Worm (Caenorhabditis elegans) whole organism, young adult: ENCODE data around the gene txdc-12.2.

Experiments used
- F49E8.2 ChIP-seq: sonication (generic microtip); optimal IDR thresholded peaks from 3 replicates; lab custom pipeline; 2017; ENCODE audit warnings: missing genetic modification characterization, mild to moderate bottlenecking, missing compliant biosample characterization, antibody characterized with exemption, moderate library complexity; ENCODE audit not compliant: insufficient read depth
- F52B5.7 ChIP-seq: sonication (generic microtip); optimal IDR thresholded peaks from 2 replicates; lab custom pipeline; 2016; ENCODE audit warnings: mild to moderate bottlenecking, missing genetic modification characterization, missing compliant biosample characterization
- K12H6.12 ChIP-seq: fragments of 200-800 bp; sonication (Bioruptor generic); optimal IDR thresholded peaks from 2 replicates; lab custom pipeline; 2018; ENCODE audit warnings: mild to moderate bottlenecking, missing genetic modification characterization, missing compliant biosample characterization
- T07F8.4 ChIP-seq: sonication (generic microtip); optimal IDR thresholded peaks from 2 replicates; lab custom pipeline; 2016; ENCODE audit warnings: mild to moderate bottlenecking, missing genetic modification characterization, moderate library complexity, missing compliant biosample characterization
- Y53F4B.3 ChIP-seq: fragments of 200-800 bp; sonication (Bioruptor generic); IDR thresholded peaks from 2 replicates; pipeline ENCODE4 v1.3.6; 2022; ENCODE audit warnings: missing genetic modification reagents, missing genetic modification characterization, missing compliant biosample characterization
- Y79H2A.3 ChIP-seq: fragments of 200-800 bp; sonication (Bioruptor generic); conservative IDR thresholded peaks from 2 replicates; pipeline ENCODE4 v1.3.6; 2022; ENCODE audit warnings: missing genetic modification reagents, missing genetic modification characterization, missing compliant biosample characterization
- Y95B8A.8 ChIP-seq: fragments of 200-800 bp; sonication (Bioruptor generic); IDR thresholded peaks from 2 replicates; pipeline ENCODE4 v1.3.6; 2022; ENCODE audit warnings: missing genetic modification reagents, missing genetic modification characterization, missing compliant biosample characterization
- akir-1 ChIP-seq: fragments of 200-800 bp; sonication (Bioruptor generic); optimal IDR thresholded peaks from 2 replicates; lab custom pipeline; 2018; ENCODE audit warnings: mild to moderate bottlenecking, missing genetic modification characterization, moderate library complexity, missing compliant biosample characterization
- aptf-3 ChIP-seq: fragments of 200-800 bp; sonication (Bioruptor generic); IDR thresholded peaks from 2 replicates; pipeline ENCODE4 v1.3.6; 2022; ENCODE audit warnings: missing genetic modification characterization, missing compliant biosample characterization
- ccch-3 ChIP-seq: fragments of 200-800 bp; sonication (Bioruptor generic); optimal IDR thresholded peaks from 2 replicates; lab custom pipeline; 2018; ENCODE audit warnings: mild to moderate bottlenecking, missing genetic modification characterization, missing compliant biosample characterization
- cebp-1 ChIP-seq, 2 experiments: fragments of 200-800 bp in 1 of 2; sonication (Bioruptor generic) in 1 of 2; sonication (generic microtip) in 1 of 2; IDR thresholded peaks in 1 of 2; optimal IDR thresholded peaks in 1 of 2; 2 replicates each; pipeline versions ENCODE4 v1.3.6 to Lab custom; 2017 to 2022; ENCODE audit warnings: missing compliant biosample characterization in 2 of 2, missing genetic modification characterization in 2 of 2, mild to moderate bottlenecking in 1 of 2, missing genetic modification reagents in 1 of 2, moderate library complexity in 1 of 2
- ceh-58 ChIP-seq: fragments of 200-800 bp; sonication (Bioruptor generic); IDR thresholded peaks from 2 replicates; pipeline ENCODE4 v1.3.6; 2022; ENCODE audit warnings: missing genetic modification characterization, missing compliant biosample characterization
- ceh-91 ChIP-seq: fragments of 200-800 bp; sonication (Bioruptor generic); IDR thresholded peaks from 2 replicates; pipeline ENCODE4 v1.3.6; 2022; ENCODE audit warnings: missing genetic modification reagents, missing genetic modification characterization, missing compliant biosample characterization
- dox-1 ChIP-seq: fragments of 200-800 bp; sonication (Bioruptor generic); IDR thresholded peaks from 2 replicates; pipeline ENCODE4 v1.3.6; 2022; ENCODE audit warnings: missing genetic modification reagents, missing genetic modification characterization, missing compliant biosample characterization
- dpl-1 ChIP-seq: fragments of 150-350 bp; optimal IDR thresholded peaks from 2 replicates; lab custom pipeline; 2014; ENCODE audit warnings: missing biosample characterization, missing genetic modification reagents, missing genetic modification characterization
- egl-18 ChIP-seq: fragments of 200-800 bp; sonication (Bioruptor generic); IDR thresholded peaks from 2 replicates; pipeline ENCODE4 v1.3.6; 2022; ENCODE audit warnings: missing genetic modification reagents, missing genetic modification characterization, missing compliant biosample characterization
- egl-44 ChIP-seq: fragments of 200-800 bp; sonication (Bioruptor generic); IDR thresholded peaks from 2 replicates; pipeline ENCODE4 v1.3.6; 2022; ENCODE audit warnings: missing genetic modification reagents, missing genetic modification characterization, missing compliant biosample characterization
- ekl-4 ChIP-seq: fragments of 200-800 bp; sonication (Bioruptor generic); IDR thresholded peaks from 2 replicates; pipeline ENCODE4 v1.3.6; 2022; ENCODE audit warnings: missing genetic modification reagents, missing genetic modification characterization, missing compliant biosample characterization
- fkh-3 ChIP-seq: sonication (generic microtip); optimal IDR thresholded peaks from 2 replicates; lab custom pipeline; 2016; ENCODE audit warnings: mild to moderate bottlenecking, missing genetic modification characterization, missing compliant biosample characterization
- gei-17 ChIP-seq: fragments of 200-800 bp; sonication (Bioruptor generic); optimal IDR thresholded peaks from 2 replicates; lab custom pipeline; 2018; ENCODE audit warnings: mild to moderate bottlenecking, missing genetic modification characterization, missing compliant biosample characterization
- hlh-12 ChIP-seq: sonication (generic microtip); optimal IDR thresholded peaks from 2 replicates; lab custom pipeline; 2016; ENCODE audit warnings: missing genetic modification characterization, missing compliant biosample characterization
- hrde-1 ChIP-seq: sonication (generic microtip); optimal IDR thresholded peaks from 2 replicates; lab custom pipeline; 2016; ENCODE audit warnings: missing genetic modification characterization, mild to moderate bottlenecking, missing compliant biosample characterization, moderate library complexity, missing genotype, missing genetic modification reagents, borderline replicate concordance
- lag-1 ChIP-seq: fragments of 200-800 bp; sonication (Bioruptor generic); IDR thresholded peaks from 2 replicates; pipeline ENCODE4 v1.3.6; 2022; ENCODE audit warnings: missing genetic modification reagents, missing genetic modification characterization, missing compliant biosample characterization
- madf-3 ChIP-seq: fragments of 200-800 bp; sonication (Bioruptor generic); IDR thresholded peaks from 2 replicates; pipeline ENCODE4 v1.3.6; 2022; ENCODE audit warnings: missing genetic modification reagents, missing genetic modification characterization, missing compliant biosample characterization
- mel-28 ChIP-seq: sonication (generic microtip); optimal IDR thresholded peaks from 2 replicates; lab custom pipeline; 2016; ENCODE audit warnings: borderline replicate concordance, mild to moderate bottlenecking, missing genetic modification characterization, missing compliant biosample characterization
- nfyb-1 ChIP-seq: fragments of 200-800 bp; sonication (Bioruptor generic); IDR thresholded peaks from 2 replicates; pipeline ENCODE4 v1.3.6; 2022; ENCODE audit warnings: missing genetic modification reagents, missing genetic modification characterization, missing compliant biosample characterization
- rec-8 ChIP-seq, 2 experiments: sonication (generic microtip); optimal IDR thresholded peaks; 2 replicates each; lab custom pipeline; 2016; ENCODE audit warnings: mild to moderate bottlenecking in 2 of 2, missing genetic modification characterization in 2 of 2, missing genetic modification reagents in 2 of 2, missing genotype in 2 of 2, missing biosample characterization in 1 of 2, missing compliant biosample characterization in 1 of 2, moderate library complexity in 1 of 2
- rpc-1 ChIP-seq, 2 experiments: fragments of 150-350 bp in 1 of 2; sonication (generic microtip) in 1 of 2; optimal IDR thresholded peaks; 2 replicates each; lab custom pipeline; 2014 to 2018; ENCODE audit warnings: missing biosample characterization in 1 of 2, missing genetic modification characterization in 1 of 2, missing genetic modification reagents in 1 of 2, missing genotype in 1 of 2
- sea-2 ChIP-seq: fragments of 200-800 bp; sonication (Bioruptor generic); IDR thresholded peaks from 2 replicates; pipeline ENCODE4 v1.3.6; 2022; ENCODE audit warnings: missing genetic modification characterization, missing compliant biosample characterization
- snpc-1.3 ChIP-seq: sonication (generic microtip); optimal IDR thresholded peaks from 2 replicates; lab custom pipeline; 2017; ENCODE audit warnings: missing genetic modification characterization, mild to moderate bottlenecking, missing compliant biosample characterization, antibody characterized with exemption, moderate library complexity, missing genotype, missing genetic modification reagents; ENCODE audit not compliant: insufficient read depth
- snpc-4 ChIP-seq, 5 experiments: fragments of 150-350 bp in 1 of 5; sonication (generic microtip) in 4 of 5; optimal IDR thresholded peaks; 2 replicates each; lab custom pipeline; 2014 to 2018; ENCODE audit warnings: missing genetic modification characterization in 5 of 5, missing biosample characterization in 3 of 5, antibody characterized with exemption in 2 of 5, mild to moderate bottlenecking in 2 of 5, missing compliant biosample characterization in 2 of 5, missing genotype in 2 of 5, moderate library complexity in 2 of 5, missing genetic modification reagents in 1 of 5
- tbx-9 ChIP-seq: sonication (generic microtip); optimal IDR thresholded peaks from 2 replicates; lab custom pipeline; 2016; ENCODE audit warnings: borderline replicate concordance, missing genetic modification characterization, inconsistent platforms, missing compliant biosample characterization
- ztf-18 ChIP-seq: sonication (generic microtip); optimal IDR thresholded peaks from 2 replicates; lab custom pipeline; 2016; ENCODE audit warnings: missing genotype, mild to moderate bottlenecking, missing genetic modification characterization, missing compliant biosample characterization
- ztf-6 ChIP-seq: fragments of 200-800 bp; sonication (Bioruptor generic); IDR thresholded peaks from 2 replicates; pipeline ENCODE4 v1.3.6; 2022; ENCODE audit warnings: missing genetic modification reagents, missing genetic modification characterization, missing compliant biosample characterization

The txdc-12.2 gene

DNA sequence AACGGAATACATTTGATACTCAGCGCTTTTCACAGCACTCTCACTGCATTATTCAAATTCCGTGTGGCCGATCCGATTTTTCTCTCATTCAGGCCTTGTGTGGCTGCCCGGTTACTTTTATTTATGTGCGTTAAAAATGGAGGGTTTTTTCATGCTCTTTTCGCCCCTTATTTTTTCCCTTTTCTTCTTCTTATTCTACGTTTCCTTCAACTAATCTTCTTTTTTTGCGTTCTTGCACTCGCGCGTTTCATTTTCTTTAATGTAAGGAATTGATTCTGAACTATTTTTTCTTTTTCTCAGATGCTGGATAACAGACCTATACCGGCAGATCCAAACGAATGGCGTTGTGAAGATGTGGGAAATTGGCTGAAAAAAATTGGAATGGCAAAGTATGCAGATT is 34.4 kb downstream of the txdc-12.2 start, which contains the start of gene F53B1.2:
Gene F53B1.2 (plus strand): TSS at position 301 of the 400 bp plus-strand sequence.
- TF ChIP-seq tbx-9 (tag; lab: Kevin White, UChicago): no peak
- TF ChIP-seq fkh-3 (tag; lab: Kevin White, UChicago): no peak
- no peak for TF ChIP-seq Y79H2A.3 (GFP tag; lab: Robert Waterston, UW)
- TF ChIP-seq, all 124 proteins: peak for 0

DNA sequence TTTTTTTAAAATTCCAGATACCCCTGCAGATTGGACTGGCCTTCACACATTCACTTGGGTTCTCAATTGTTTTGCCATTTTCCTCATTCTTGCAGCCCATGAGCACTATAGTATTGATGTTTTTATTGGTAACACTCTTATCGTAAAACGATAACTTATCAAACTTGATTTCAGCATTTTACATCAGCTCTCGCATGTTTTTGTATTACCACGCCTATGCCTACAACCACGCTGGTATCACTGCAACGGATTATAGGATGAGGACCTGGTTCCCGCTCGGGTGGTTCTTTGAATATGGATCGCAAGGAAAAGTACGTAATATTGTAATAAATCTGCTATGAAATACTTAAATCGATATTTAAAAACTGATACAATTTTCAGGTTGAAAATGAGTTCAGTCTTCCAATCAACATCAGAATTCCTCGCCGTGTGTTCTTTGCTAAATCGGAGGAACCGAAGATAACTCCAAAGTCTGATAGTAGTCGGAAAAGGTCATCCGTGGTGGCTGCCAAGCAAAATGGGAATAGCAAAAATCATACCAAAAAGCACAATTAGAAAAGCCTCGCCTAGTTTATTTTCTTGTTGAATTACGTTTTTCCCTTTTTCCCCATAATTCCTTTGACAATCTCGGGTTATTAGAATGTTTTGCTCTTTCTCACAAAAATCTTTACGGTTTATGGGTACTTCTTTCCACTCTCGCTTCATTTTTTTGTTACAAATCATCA is 36.5 kb downstream of the txdc-12.2 start:
- TF ChIP-seq Y53F4B.3 (GFP tag; lab: Robert Waterston, UW) (no peak), akir-1 (no peak), aptf-3 (GFP tag; lab: Robert Waterston, UW) (no peak)

DNA sequence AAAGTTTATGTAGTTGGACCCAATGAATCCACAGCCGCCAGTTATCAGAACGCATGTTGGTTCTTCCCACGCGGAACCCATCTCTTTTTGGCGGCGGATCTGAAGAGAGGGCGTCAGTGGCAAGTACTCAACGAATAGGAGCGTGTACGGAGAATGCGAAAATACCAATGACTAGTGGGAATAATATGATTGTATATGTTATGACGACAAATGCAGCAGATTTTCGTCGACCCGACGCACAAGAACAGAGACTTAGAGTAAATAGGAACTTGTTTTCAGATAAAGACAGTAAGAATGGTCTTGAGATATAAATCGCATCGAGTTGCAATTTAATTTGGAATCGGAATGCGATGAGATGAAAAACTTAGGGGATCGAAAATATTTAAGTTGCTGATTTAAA is 38.8 kb downstream of the txdc-12.2 start, which contains the start of gene bus-5:
Gene bus-5 (minus strand): TSS at position 101 of the 400 bp plus-strand sequence.
- no peak for TF ChIP-seq F52B5.7
- no peak for TF ChIP-seq cebp-1 (GFP tag; IDR thresholded peaks at IDR 0.05; lab: Robert Waterston, UW)
- no peak for TF ChIP-seq cebp-1 (tag; optimal IDR thresholded peaks at IDR 0.05; lab: Kevin White, UChicago)
- no peak for TF ChIP-seq ccch-3 (GFP tag; lab: Kevin White, UChicago)
- no peak for TF ChIP-seq K12H6.12 (tag; lab: Kevin White, UChicago)
- TF ChIP-seq F49E8.2 (tag; lab: Kevin White, UChicago): no peak
- TF ChIP-seq hrde-1: no peak
- TF ChIP-seq snpc-4 (GFP tag; optimal IDR thresholded peaks at IDR 0.05; lab: Kevin White, UChicago): no peak
- TF ChIP-seq snpc-4 (tag; optimal IDR thresholded peaks at IDR 0.05; lab: Kevin White, UChicago): no peak
- no peak for TF ChIP-seq ceh-58 (GFP tag; lab: Robert Waterston, UW)
- no peak for TF ChIP-seq egl-18 (GFP tag; lab: Robert Waterston, UW)
- TF ChIP-seq nfyb-1 (GFP tag; lab: Robert Waterston, UW): no peak
- TF ChIP-seq dox-1 (GFP tag; lab: Robert Waterston, UW): no peak
- TF ChIP-seq, all 124 proteins: peak for 0

DNA sequence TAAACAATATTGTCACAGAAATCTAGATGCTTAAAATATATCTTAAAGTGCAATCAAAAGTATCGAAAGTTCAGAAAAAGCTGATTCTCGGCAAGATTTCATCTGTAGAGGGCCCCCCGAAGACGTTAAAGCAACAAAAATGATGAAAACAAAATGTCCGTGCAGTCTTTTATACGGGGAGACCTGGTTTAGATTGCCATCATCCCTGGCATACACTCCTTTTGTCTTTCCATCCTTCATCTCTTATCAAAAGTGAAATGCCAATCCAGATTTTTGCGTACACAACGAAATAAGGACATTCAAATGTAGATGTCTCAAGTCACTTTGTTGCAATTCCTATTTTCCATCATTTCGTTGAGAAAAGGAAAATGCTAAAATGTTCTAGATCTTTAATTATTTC is 39.9 kb downstream of the txdc-12.2 start:
- TF ChIP-seq egl-44 (no peak), T07F8.4 (tag; lab: Kevin White, UChicago) (no peak), rec-8 (tag; optimal IDR thresholded peaks at IDR 0.05; lab: Kevin White, UChicago) (no peak), snpc-1.3 (tag; lab: Kevin White, UChicago) (no peak), sea-2 (GFP tag; lab: Robert Waterston, UW) (no peak), aptf-3 (GFP tag; lab: Robert Waterston, UW) (no peak), ceh-91 (no peak), ekl-4 (no peak), Y95B8A.8 (no peak), ztf-18 (tag; lab: Kevin White, UChicago) (no peak), madf-3 (GFP tag; lab: Robert Waterston, UW) (no peak), mel-28 (tag; lab: Kevin White, UChicago) (no peak), ztf-6 (no peak), hlh-12 (tag; lab: Kevin White, UChicago) (no peak), K12H6.12 (tag; lab: Kevin White, UChicago) (no peak), gei-17 (no peak), rpc-1 (optimal IDR thresholded peaks at IDR 0.05; lab: Kevin White, UChicago) (no peak), rpc-1 (tag; optimal IDR thresholded peaks at IDR 0.05; lab: Kevin White, UChicago) (no peak), dpl-1 (GFP tag; lab: Kevin White, UChicago) (no peak), snpc-4 (GFP tag; optimal IDR thresholded peaks at IDR 0.05; lab: Kevin White, UChicago) (no peak), snpc-4 (tag; optimal IDR thresholded peaks at IDR 0.05; lab: Kevin White, UChicago) (no peak), lag-1 (GFP tag; lab: Robert Waterston, UW) (no peak)
